Fruit fly (Drosophila melanogaster): ENCODE results near the gene CG15445.

dm6 chrX:21067908-21068307 lies 49.1 kb upstream of the CG15445 start:
- TF ChIP-seq CG1620 (GFP tag; optimal IDR thresholded peaks at IDR 0.05) (no peak), Crg-1 (GFP tag; optimal IDR thresholded peaks at IDR 0.05) (no peak), toe (GFP tag; optimal IDR thresholded peaks at IDR 0.05) (no peak), kay (GFP tag; ENCODE audit: borderline replicate concordance) (no peak), ovo (GFP tag; optimal IDR thresholded peaks at IDR 0.05) (no peak), CG14711 (tag; optimal IDR thresholded peaks at IDR 0.05) (no peak), CG33017 (tag; optimal IDR thresholded peaks at IDR 0.05) (no peak), CG11617 (GFP tag; optimal IDR thresholded peaks at IDR 0.05) (no peak), CG5204 (GFP tag; optimal IDR thresholded peaks at IDR 0.05) (no peak)
